Fruit fly (Drosophila melanogaster) whole organism, adult: ENCODE measurements around the gene CG34302.

ENCODE experiments used
- CG5204 ChIP-seq: fragments of 200-800 bp; sonication (Bioruptor generic); optimal IDR thresholded peaks from 2 replicates; lab custom pipeline; 2016; ENCODE audit warnings: missing biosample characterization, missing genetic modification characterization
- CG7101 ChIP-seq: fragments of 200-800 bp; sonication (Bioruptor generic); optimal IDR thresholded peaks from 2 replicates; lab custom pipeline; 2018; ENCODE audit warnings: missing biosample characterization, mild to moderate bottlenecking, missing genetic modification characterization, moderate library complexity
- bab1 ChIP-seq: fragments of 200-800 bp; sonication (Bioruptor generic); optimal IDR thresholded peaks from 3 replicates; lab custom pipeline; 2019; ENCODE audit warnings: missing biosample characterization, mild to moderate bottlenecking, missing genetic modification characterization, moderate library complexity
- cic ChIP-seq: fragments of 200-800 bp; sonication (Bioruptor generic); optimal IDR thresholded peaks from 2 replicates; lab custom pipeline; 2017; ENCODE audit warnings: missing biosample characterization, mild to moderate bottlenecking, missing genetic modification characterization, moderate library complexity
- kay ChIP-seq: fragments of 200-800 bp; sonication (Bioruptor generic); peaks from one replicate; lab custom pipeline; 2016; ENCODE audit warnings: missing biosample characterization, missing genetic modification characterization, borderline replicate concordance
- tj ChIP-seq: fragments of 200-800 bp; sonication (Bioruptor generic); optimal IDR thresholded peaks from 3 replicates; lab custom pipeline; 2017; ENCODE audit warnings: missing biosample characterization, mild to moderate bottlenecking, missing genetic modification characterization, moderate library complexity
- toe ChIP-seq: fragments of 200-800 bp; sonication (Bioruptor generic); optimal IDR thresholded peaks from 2 replicates; lab custom pipeline; 2016; ENCODE audit warnings: missing biosample characterization, missing genetic modification characterization

- TF ChIP-seq CG7101 (no peak), CG5204 (GFP tag; lab: Kevin White, UChicago) (no peak), kay (GFP tag; lab: Kevin White, UChicago) (no peak), toe (GFP tag; lab: Kevin White, UChicago) (no peak), tj (no peak), bab1 (GFP tag; lab: Kevin White, UChicago) (no peak), cic (GFP tag; lab: Kevin White, UChicago) (no peak)
Measured at dm6 chr3R:9869954-9870353, 46.3 kb upstream of the CG34302 start.
